Worm (Caenorhabditis elegans) whole organism, L3 larva: ENCODE data around the gene exos-2.

Experiments
- ama-1 ChIP-seq: fragments of 150-350 bp; optimal IDR thresholded peaks from 2 replicates; lab custom pipeline; 2018
- ceh-82 ChIP-seq: fragments of 150-350 bp; optimal IDR thresholded peaks from 2 replicates; lab custom pipeline; 2014; ENCODE audit warnings: missing biosample characterization, missing genetic modification characterization
- daf-12 ChIP-seq: fragments of 150-350 bp; optimal IDR thresholded peaks from 2 replicates; lab custom pipeline; 2014; ENCODE audit warnings: missing biosample characterization, missing genetic modification reagents, missing genetic modification characterization
- fkh-10 ChIP-seq: sonication (generic microtip); optimal IDR thresholded peaks from 2 replicates; lab custom pipeline; 2017; ENCODE audit warnings: missing biosample characterization, missing genetic modification reagents, missing genetic modification characterization
- jun-1 ChIP-seq: fragments of 150-350 bp; optimal IDR thresholded peaks from 2 replicates; lab custom pipeline; 2014; ENCODE audit warnings: missing biosample characterization, missing genetic modification reagents, missing genetic modification characterization
- lin-39 ChIP-seq: fragments of 150-350 bp; optimal IDR thresholded peaks from 2 replicates; lab custom pipeline; 2018; ENCODE audit warnings: missing biosample characterization, missing genetic modification reagents, missing genetic modification characterization
- lsy-12 ChIP-seq: sonication (generic microtip); optimal IDR thresholded peaks from 2 replicates; lab custom pipeline; 2016; ENCODE audit warnings: mild to moderate bottlenecking, missing genetic modification characterization, missing compliant biosample characterization
- nfya-1 ChIP-seq: sonication (generic microtip); optimal IDR thresholded peaks from 2 replicates; lab custom pipeline; 2017; ENCODE audit warnings: missing genetic modification characterization, mild to moderate bottlenecking, missing compliant biosample characterization, antibody characterized with exemption, moderate library complexity; ENCODE audit not compliant: insufficient read depth
- nhr-11 ChIP-seq: fragments of 150-350 bp; optimal IDR thresholded peaks from 2 replicates; lab custom pipeline; 2014; ENCODE audit warnings: missing biosample characterization, missing genetic modification characterization
- nhr-25 ChIP-seq: sonication (generic microtip); optimal IDR thresholded peaks from 2 replicates; lab custom pipeline; 2017; ENCODE audit warnings: missing biosample characterization, missing genetic modification characterization
- nhr-76 ChIP-seq: fragments of 150-350 bp; sonication (generic microtip); optimal IDR thresholded peaks from 5 replicates; lab custom pipeline; 2014; ENCODE audit warnings: missing biosample characterization, missing genetic modification characterization
- pqm-1 ChIP-seq: fragments of 150-350 bp; optimal IDR thresholded peaks from 2 replicates; lab custom pipeline; 2017; ENCODE audit warnings: missing biosample characterization, missing genetic modification characterization, inconsistent platforms

DNA sequence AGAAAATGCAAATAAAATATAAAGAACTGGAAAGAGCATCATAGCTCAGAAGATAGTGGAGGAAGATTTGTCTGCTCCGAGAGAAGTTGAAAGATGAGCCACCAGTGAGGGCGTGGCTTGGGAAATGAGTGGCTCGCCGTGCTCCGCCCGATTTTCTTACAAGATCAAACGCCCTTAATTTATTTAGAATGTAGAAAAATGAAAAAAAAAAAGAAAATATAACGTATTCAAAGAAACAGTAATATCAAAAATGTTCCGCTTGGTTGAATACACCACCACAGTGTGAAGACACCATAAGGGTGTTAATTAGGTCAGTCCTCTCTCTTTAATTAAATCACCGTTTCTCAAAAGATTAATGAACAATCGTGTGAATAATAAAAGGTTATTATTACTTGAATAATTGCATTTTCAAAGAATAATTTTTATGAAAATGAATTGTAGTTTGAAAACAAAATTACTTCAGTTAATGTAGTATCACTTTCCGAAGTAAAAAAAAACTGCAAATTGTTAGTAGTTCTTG is 12.8 kb upstream of the exos-2 start, which contains the start of gene sfrp-1:
- TF ChIP-seq pqm-1 (no peak), nhr-25 (tag; lab: Kevin White, UChicago) (no peak), jun-1 (no peak), nhr-76 (tag; lab: Kevin White, UChicago) (no peak), lsy-12 (tag; lab: Kevin White, UChicago) (no peak), fkh-10 (GFP tag; lab: Kevin White, UChicago) (no peak), ceh-82 (no peak), daf-12 (tag; lab: Kevin White, UChicago) (no peak), lin-39 (no peak), nfya-1 (tag; lab: Kevin White, UChicago) (no peak), ama-1 (lab: Kevin White, UChicago) (no peak), nhr-11 (no peak)
